Fruit fly (Drosophila melanogaster): ENCODE data around the gene Prosbeta3.

Prosbeta3 gene

dm6 chr3R:8959153-8959552 lies 46.9 kb downstream of the Prosbeta3 start:
- TF ChIP-seq Hr96 (GFP tag; optimal IDR thresholded peaks at IDR 0.05) (no peak), Mnt (GFP tag; optimal IDR thresholded peaks at IDR 0.05) (no peak)

dm6 chr3R:8958300-8958699 lies 47.7 kb downstream of the Prosbeta3 start:
- no peak for TF ChIP-seq bab1 (GFP tag; optimal IDR thresholded peaks at IDR 0.05)
- TF ChIP-seq CG33017 (tag; optimal IDR thresholded peaks at IDR 0.05) = no peak
- no peak for TF ChIP-seq CG7045 (GFP tag; optimal IDR thresholded peaks at IDR 0.05)
- TF ChIP-seq CG5204 (GFP tag; optimal IDR thresholded peaks at IDR 0.05) = no peak
- TF ChIP-seq Crg-1 (GFP tag; optimal IDR thresholded peaks at IDR 0.05) = no peak
- TF ChIP-seq CG1620 (GFP tag; optimal IDR thresholded peaks at IDR 0.05) = no peak
- no peak for TF ChIP-seq CG14711 (tag; optimal IDR thresholded peaks at IDR 0.05)
- no peak for TF ChIP-seq Clk (GFP tag; optimal IDR thresholded peaks at IDR 0.05)
- no peak for TF ChIP-seq Mnt (GFP tag; optimal IDR thresholded peaks at IDR 0.05)
- TF ChIP-seq CG12768 (GFP tag; optimal IDR thresholded peaks at IDR 0.05) = no peak

dm6 chr3R:8957739-8958138 lies 48.3 kb downstream of the Prosbeta3 start:
- TF ChIP-seq CG7101 (tag; optimal IDR thresholded peaks at IDR 0.05) = no peak
- no peak for TF ChIP-seq Crg-1 (GFP tag; optimal IDR thresholded peaks at IDR 0.05)
- no peak for TF ChIP-seq CG11617 (GFP tag; optimal IDR thresholded peaks at IDR 0.05)
- TF ChIP-seq CG5204 (GFP tag; optimal IDR thresholded peaks at IDR 0.05) = no peak
- no peak for TF ChIP-seq CG12768 (GFP tag; optimal IDR thresholded peaks at IDR 0.05)
- TF ChIP-seq toe (GFP tag; optimal IDR thresholded peaks at IDR 0.05) = no peak
- TF ChIP-seq tj (GFP tag; optimal IDR thresholded peaks at IDR 0.05) = no peak
- TF ChIP-seq CG1620 (GFP tag; optimal IDR thresholded peaks at IDR 0.05) = no peak
- no peak for TF ChIP-seq Hr96 (GFP tag; optimal IDR thresholded peaks at IDR 0.05)
- no peak for TF ChIP-seq cnc (optimal IDR thresholded peaks at IDR 0.05)
- no peak for TF ChIP-seq kay (GFP tag; ENCODE audit: borderline replicate concordance)
- no peak for TF ChIP-seq CG33017 (tag; optimal IDR thresholded peaks at IDR 0.05)
- no peak for TF ChIP-seq cic (GFP tag; optimal IDR thresholded peaks at IDR 0.05)
- TF ChIP-seq CG7045 (GFP tag; optimal IDR thresholded peaks at IDR 0.05) = no peak
- no peak for TF ChIP-seq pad (GFP tag; optimal IDR thresholded peaks at IDR 0.05)
- TF ChIP-seq Clk (GFP tag; optimal IDR thresholded peaks at IDR 0.05) = no peak
- TF ChIP-seq Mnt (GFP tag; optimal IDR thresholded peaks at IDR 0.05) = no peak
- no peak for TF ChIP-seq bab1 (GFP tag; optimal IDR thresholded peaks at IDR 0.05)
- TF ChIP-seq CG14711 (tag; optimal IDR thresholded peaks at IDR 0.05) = no peak

DNA sequence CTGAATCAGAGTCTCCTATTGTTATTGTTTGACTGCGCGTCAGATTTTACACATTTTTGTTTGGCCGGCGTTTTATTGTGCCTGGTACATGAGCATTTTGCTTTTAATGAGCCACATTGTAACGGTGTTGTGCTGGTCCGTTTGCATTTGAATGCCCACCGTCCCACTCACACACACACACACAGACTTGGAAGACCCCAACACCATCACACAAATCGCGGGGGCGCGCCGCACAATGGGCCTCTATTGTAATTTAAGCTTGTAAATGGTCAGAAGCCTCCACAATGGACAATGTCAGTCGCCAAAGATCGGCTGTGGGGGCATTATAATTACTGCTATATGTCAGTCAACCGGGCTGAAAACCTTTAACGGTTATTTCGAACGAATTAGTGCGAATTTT lies 49.7 kb downstream of the Prosbeta3 start:
- TF ChIP-seq toe (GFP tag; optimal IDR thresholded peaks at IDR 0.05) (no peak), Crg-1 (GFP tag; optimal IDR thresholded peaks at IDR 0.05) (no peak), Mnt (GFP tag; optimal IDR thresholded peaks at IDR 0.05) (no peak), Clk (GFP tag; optimal IDR thresholded peaks at IDR 0.05) (no peak), CG12768 (GFP tag; optimal IDR thresholded peaks at IDR 0.05) (no peak), CG1620 (GFP tag; optimal IDR thresholded peaks at IDR 0.05) (no peak), cnc (optimal IDR thresholded peaks at IDR 0.05) (no peak), CG33017 (tag; optimal IDR thresholded peaks at IDR 0.05) (no peak), CG11617 (GFP tag; optimal IDR thresholded peaks at IDR 0.05) (no peak), cic (GFP tag; optimal IDR thresholded peaks at IDR 0.05) (no peak), CG7045 (GFP tag; optimal IDR thresholded peaks at IDR 0.05) (no peak), ovo (GFP tag; optimal IDR thresholded peaks at IDR 0.05) (no peak)

DNA sequence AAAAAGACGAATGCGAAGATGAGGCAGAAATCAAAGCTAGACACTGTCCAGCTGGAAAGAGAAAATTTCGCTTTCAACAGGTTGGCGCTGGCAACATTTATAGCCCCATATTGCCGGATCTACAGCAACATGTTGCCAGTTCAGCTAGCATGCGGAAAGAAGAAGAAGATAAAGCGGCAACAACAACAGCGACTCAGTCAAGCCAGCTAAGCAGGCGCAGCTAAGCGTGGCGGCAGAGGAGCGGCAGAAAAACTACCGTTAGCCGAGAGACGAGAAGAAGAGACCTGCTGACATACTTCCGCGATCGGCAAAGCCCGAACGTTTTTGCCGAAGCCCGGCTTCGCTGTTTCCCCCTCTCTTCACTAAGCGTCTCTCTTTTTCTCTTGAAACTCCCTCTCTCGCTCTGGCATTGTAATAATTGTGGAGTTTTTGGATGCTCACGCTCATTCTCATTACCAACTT lies 50.6 kb downstream of the Prosbeta3 start:
- TF ChIP-seq ovo (GFP tag; optimal IDR thresholded peaks at IDR 0.05) = peak; percentile 93
- TF ChIP-seq toe (GFP tag; optimal IDR thresholded peaks at IDR 0.05) = no peak
- peak; percentile 69 for TF ChIP-seq pad (GFP tag; optimal IDR thresholded peaks at IDR 0.05)

Data from whole organism, adult.